Worm (Caenorhabditis elegans) whole organism, L2 larva: Measurements from ENCODE around the gene Y39G8B.9.
A peak's percentile ranks its signal among the peaks of the same experiment; 100 is the strongest.

Experiments used
- C34F6.9 ChIP-seq: fragments of 150-350 bp; optimal IDR thresholded peaks from 2 replicates; lab custom pipeline; 2014; ENCODE audit warnings: missing biosample characterization, missing genetic modification characterization
- F13H6.1 ChIP-seq: sonication (generic microtip); optimal IDR thresholded peaks from 2 replicates; lab custom pipeline; 2016; ENCODE audit warnings: missing genetic modification characterization, missing compliant biosample characterization
- R02D3.7 ChIP-seq: fragments of 150-350 bp; optimal IDR thresholded peaks from 2 replicates; lab custom pipeline; 2014; ENCODE audit warnings: missing biosample characterization, missing genetic modification characterization
- Y55F3AM.14 ChIP-seq: fragments of 200-800 bp; sonication (Bioruptor generic); optimal IDR thresholded peaks from 2 replicates; lab custom pipeline; 2018; ENCODE audit warnings: mild to moderate bottlenecking, missing genetic modification characterization, missing compliant biosample characterization
- ZK546.5 ChIP-seq: sonication (generic microtip); optimal IDR thresholded peaks from 2 replicates; lab custom pipeline; 2017; ENCODE audit warnings: missing biosample characterization, missing genetic modification characterization
- alr-1 ChIP-seq: fragments of 150-350 bp; optimal IDR thresholded peaks from 2 replicates; lab custom pipeline; 2014; ENCODE audit warnings: missing biosample characterization, missing genetic modification characterization
- aly-2 ChIP-seq: fragments of 150-350 bp; optimal IDR thresholded peaks from 2 replicates; lab custom pipeline; 2014; ENCODE audit warnings: missing biosample characterization, missing genetic modification characterization
- ama-1 ChIP-seq: fragments of 150-350 bp; optimal IDR thresholded peaks from 2 replicates; lab custom pipeline; 2018; ENCODE audit warnings: inconsistent platforms
- blmp-1 ChIP-seq: sonication (generic microtip); optimal IDR thresholded peaks from 2 replicates; lab custom pipeline; 2017; ENCODE audit warnings: missing genetic modification characterization, mild to moderate bottlenecking, missing compliant biosample characterization, antibody characterized with exemption, moderate library complexity; ENCODE audit not compliant: insufficient read depth
- ceh-16 ChIP-seq: fragments of 150-350 bp; optimal IDR thresholded peaks from 2 replicates; lab custom pipeline; 2014; ENCODE audit warnings: missing biosample characterization, missing genetic modification characterization
- ceh-82 ChIP-seq: fragments of 150-350 bp; optimal IDR thresholded peaks from 2 replicates; lab custom pipeline; 2014; ENCODE audit warnings: missing biosample characterization, missing genetic modification characterization
- crh-2 ChIP-seq: sonication (generic microtip); optimal IDR thresholded peaks from 2 replicates; lab custom pipeline; 2017; ENCODE audit warnings: missing biosample characterization, missing genetic modification characterization
- dmd-4 ChIP-seq: sonication (generic microtip); optimal IDR thresholded peaks from 2 replicates; lab custom pipeline; 2017; ENCODE audit warnings: missing biosample characterization, missing genetic modification characterization
- egl-27 ChIP-seq: sonication (generic microtip); optimal IDR thresholded peaks from 3 replicates; lab custom pipeline; 2017; ENCODE audit warnings: missing biosample characterization, missing genetic modification reagents, missing genetic modification characterization
- elt-1 ChIP-seq: fragments of 150-350 bp; optimal IDR thresholded peaks from 2 replicates; lab custom pipeline; 2014; ENCODE audit warnings: missing biosample characterization, missing genetic modification characterization
- elt-3 ChIP-seq: sonication (generic microtip); optimal IDR thresholded peaks from 2 replicates; lab custom pipeline; 2017; ENCODE audit warnings: missing biosample characterization, missing genetic modification characterization
- fos-1 ChIP-seq: fragments of 150-350 bp; optimal IDR thresholded peaks from 2 replicates; lab custom pipeline; 2014; ENCODE audit warnings: missing biosample characterization, missing genetic modification characterization
- gmeb-1 ChIP-seq: fragments of 150-350 bp; optimal IDR thresholded peaks from 2 replicates; lab custom pipeline; 2014; ENCODE audit warnings: missing biosample characterization, missing genetic modification characterization
- lin-11 ChIP-seq: fragments of 150-350 bp; sonication (generic microtip); optimal IDR thresholded peaks from 2 replicates; lab custom pipeline; 2014; ENCODE audit warnings: missing biosample characterization, missing genetic modification characterization, inconsistent platforms, mixed read lengths
- lin-13 ChIP-seq: fragments of 150-350 bp; optimal IDR thresholded peaks from 2 replicates; lab custom pipeline; 2014; ENCODE audit warnings: missing biosample characterization, missing genetic modification reagents, missing genetic modification characterization
- lin-39 ChIP-seq: fragments of 150-350 bp; optimal IDR thresholded peaks from 2 replicates; lab custom pipeline; 2014; ENCODE audit warnings: missing biosample characterization, missing genetic modification reagents, missing genetic modification characterization
- lsy-2 ChIP-seq, 2 experiments: fragments of 150-350 bp in 1 of 2; sonication (generic microtip) in 1 of 2; optimal IDR thresholded peaks; 2 replicates each; lab custom pipeline; 2014 to 2017; ENCODE audit warnings: missing biosample characterization in 2 of 2, missing genetic modification characterization in 2 of 2
- mab-5 ChIP-seq: fragments of 150-350 bp; optimal IDR thresholded peaks from 2 replicates; lab custom pipeline; 2014; ENCODE audit warnings: missing biosample characterization, missing genetic modification characterization
- mbf-1 ChIP-seq: sonication (generic microtip); optimal IDR thresholded peaks from 2 replicates; lab custom pipeline; 2017; ENCODE audit warnings: missing biosample characterization, missing genetic modification characterization
- mdl-1 ChIP-seq, 2 experiments: fragments of 150-350 bp in 1 of 2; sonication (generic microtip) in 1 of 2; optimal IDR thresholded peaks; 2 replicates each; lab custom pipeline; 2017; ENCODE audit warnings: missing biosample characterization in 2 of 2, missing genetic modification characterization in 2 of 2
- nhr-10 ChIP-seq: sonication (generic microtip); optimal IDR thresholded peaks from 2 replicates; lab custom pipeline; 2017; ENCODE audit warnings: missing biosample characterization, missing genetic modification characterization
- nhr-11 ChIP-seq: fragments of 150-350 bp; optimal IDR thresholded peaks from 2 replicates; lab custom pipeline; 2014; ENCODE audit warnings: missing biosample characterization, missing genetic modification characterization
- nhr-12 ChIP-seq: fragments of 150-350 bp; optimal IDR thresholded peaks from 2 replicates; lab custom pipeline; 2014; ENCODE audit warnings: missing biosample characterization, missing genetic modification characterization
- nhr-129 ChIP-seq: fragments of 150-350 bp; optimal IDR thresholded peaks from 2 replicates; lab custom pipeline; 2014; ENCODE audit warnings: missing biosample characterization, missing genetic modification characterization
- nhr-21 ChIP-seq: fragments of 150-350 bp; optimal IDR thresholded peaks from 2 replicates; lab custom pipeline; 2014; ENCODE audit warnings: missing biosample characterization, missing genetic modification characterization
- nhr-23 ChIP-seq: fragments of 150-350 bp; optimal IDR thresholded peaks from 2 replicates; lab custom pipeline; 2014; ENCODE audit warnings: missing biosample characterization, missing genetic modification reagents, missing genetic modification characterization
- nhr-237 ChIP-seq: fragments of 150-350 bp; optimal IDR thresholded peaks from 2 replicates; lab custom pipeline; 2014; ENCODE audit warnings: missing biosample characterization, missing genetic modification characterization
- nhr-25 ChIP-seq: fragments of 150-350 bp; sonication (generic microtip); optimal IDR thresholded peaks from 3 replicates; lab custom pipeline; 2014; ENCODE audit warnings: missing biosample characterization, missing genetic modification characterization
- nhr-6 ChIP-seq: fragments of 150-350 bp; optimal IDR thresholded peaks from 2 replicates; lab custom pipeline; 2014; ENCODE audit warnings: missing biosample characterization, missing genetic modification characterization
- nhr-77 ChIP-seq: fragments of 150-350 bp; optimal IDR thresholded peaks from 2 replicates; lab custom pipeline; 2014; ENCODE audit warnings: missing biosample characterization, missing genetic modification characterization
- peb-1 ChIP-seq: fragments of 150-350 bp; optimal IDR thresholded peaks from 2 replicates; lab custom pipeline; 2014; ENCODE audit warnings: missing biosample characterization, missing genetic modification characterization
- sem-4 ChIP-seq: fragments of 150-350 bp; optimal IDR thresholded peaks from 2 replicates; lab custom pipeline; 2014; ENCODE audit warnings: missing biosample characterization, missing genetic modification reagents, missing genetic modification characterization
- skn-1 ChIP-seq: sonication (generic microtip); optimal IDR thresholded peaks from 2 replicates; lab custom pipeline; 2017; ENCODE audit warnings: missing biosample characterization, missing genetic modification characterization
- sma-3 ChIP-seq: sonication (generic microtip); optimal IDR thresholded peaks from 2 replicates; lab custom pipeline; 2016; ENCODE audit warnings: missing genetic modification reagents, missing genetic modification characterization, missing compliant biosample characterization
- sma-9 ChIP-seq, 2 experiments: fragments of 150-350 bp in 1 of 2; sonication (generic microtip) in 1 of 2; optimal IDR thresholded peaks; 2 replicates each; lab custom pipeline; 2014 to 2016; ENCODE audit warnings: missing genetic modification characterization in 2 of 2, mild to moderate bottlenecking in 1 of 2, missing biosample characterization in 1 of 2, missing compliant biosample characterization in 1 of 2, missing genetic modification reagents in 1 of 2, moderate library complexity in 1 of 2
- snpc-4 ChIP-seq: fragments of 150-350 bp; optimal IDR thresholded peaks from 2 replicates; lab custom pipeline; 2014; ENCODE audit warnings: missing biosample characterization, missing genetic modification characterization
- unc-39 ChIP-seq: fragments of 150-350 bp; optimal IDR thresholded peaks from 2 replicates; lab custom pipeline; 2014; ENCODE audit warnings: missing biosample characterization, missing genetic modification characterization
- unc-55 ChIP-seq: fragments of 150-350 bp; sonication (generic microtip); optimal IDR thresholded peaks from 3 replicates; lab custom pipeline; 2014; ENCODE audit warnings: missing biosample characterization, missing genetic modification reagents, missing genetic modification characterization
- unc-62 ChIP-seq: fragments of 150-350 bp; optimal IDR thresholded peaks from 2 replicates; lab custom pipeline; 2014; ENCODE audit warnings: missing biosample characterization, missing genetic modification reagents, missing genetic modification characterization
- zag-1 ChIP-seq: fragments of 150-350 bp; optimal IDR thresholded peaks from 2 replicates; lab custom pipeline; 2014; ENCODE audit warnings: missing biosample characterization, missing genetic modification characterization
- ztf-1 ChIP-seq: fragments of 200-800 bp; sonication (Bioruptor generic); conservative IDR thresholded peaks from 2 replicates; pipeline ENCODE4 v1.3.6; 2022; ENCODE audit warnings: missing genetic modification characterization, missing compliant biosample characterization
- ztf-11 ChIP-seq: sonication (generic microtip); optimal IDR thresholded peaks from 2 replicates; lab custom pipeline; 2017; ENCODE audit warnings: missing biosample characterization, missing genetic modification characterization
- ztf-4 ChIP-seq: fragments of 150-350 bp; optimal IDR thresholded peaks from 2 replicates; lab custom pipeline; 2014; ENCODE audit warnings: missing biosample characterization, missing genetic modification characterization

Y39G8B.9 gene

ce11 chrII:14014637-14015036, 33.5 kb downstream of the Y39G8B.9 start:
- TF ChIP-seq elt-1 (tag; lab: Kevin White, UChicago) = no peak
- TF ChIP-seq ztf-4 (tag; lab: Kevin White, UChicago) = no peak
- no peak for TF ChIP-seq gmeb-1 (tag; lab: Kevin White, UChicago)
- no peak for TF ChIP-seq ztf-11 (tag; lab: Kevin White, UChicago)
- no peak for TF ChIP-seq lin-39
- TF ChIP-seq mdl-1 (tag; optimal IDR thresholded peaks at IDR 0.05; lab: Kevin White, UChicago) = no peak
- no peak for TF ChIP-seq mbf-1
- TF ChIP-seq nhr-21 (tag; lab: Kevin White, UChicago) = no peak
- TF ChIP-seq nhr-11 = no peak

- TF ChIP-seq elt-3 (tag; lab: Kevin White, UChicago) (no peak), gmeb-1 (tag; lab: Kevin White, UChicago) (no peak), nhr-237 (tag; lab: Kevin White, UChicago) (no peak), elt-1 (tag; lab: Kevin White, UChicago) (no peak), mab-5 (tag; lab: Kevin White, UChicago) (no peak)
Measured at ce11 chrII:14016865-14017264, 35.7 kb downstream of the Y39G8B.9 start, which contains the start of gene cyp-37A1. cyp-37A1 (minus strand) TSS chrII:14016965.

DNA sequence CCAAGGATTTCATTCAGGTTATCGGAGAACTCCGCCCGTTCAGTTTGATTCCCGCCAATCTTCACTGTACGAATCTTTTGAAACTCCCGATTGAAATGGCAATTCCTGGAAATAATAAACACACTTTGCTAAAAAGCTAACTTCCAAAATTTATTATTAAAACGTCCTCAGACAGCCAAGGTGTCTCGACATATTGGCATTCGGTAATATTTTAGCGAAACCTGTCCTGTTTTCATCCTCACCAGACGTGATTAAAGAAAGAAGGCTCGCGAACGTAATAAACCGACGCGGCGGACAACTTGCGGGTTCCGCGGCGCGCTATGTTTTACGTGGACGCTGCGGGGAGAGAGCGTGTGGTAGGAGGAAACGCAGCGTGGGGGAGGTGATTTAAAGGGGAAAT, 37.0 kb downstream of the Y39G8B.9 start:
- TF ChIP-seq lsy-2 (tag; optimal IDR thresholded peaks at IDR 0.05; lab: Kevin White, UChicago) (peak; percentile 66 to 77), skn-1 (no peak), nhr-11 (no peak), snpc-4 (tag; lab: Kevin White, UChicago) (peak; percentile 99), nhr-10 (peak; percentile 26), alr-1 (tag; lab: Kevin White, UChicago) (no peak), crh-2 (tag; lab: Kevin White, UChicago) (peak; percentile 85), mdl-1 (tag; optimal IDR thresholded peaks at IDR 0.05; lab: Kevin White, UChicago) (peak; percentile 6 to 42), nhr-25 (peak; percentile 45), nhr-6 (no peak), sma-3 (GFP tag; lab: Kevin White, UChicago) (peak; percentile 96), elt-1 (tag; lab: Kevin White, UChicago) (no peak), ztf-11 (tag; lab: Kevin White, UChicago) (no peak), ztf-1 (0 out of 2 replicates have a peak, but pooled peaks have one; percentile 80), sma-9 (GFP tag; optimal IDR thresholded peaks at IDR 0.05; lab: Kevin White, UChicago) (peak; percentile 78), sma-9 (tag; optimal IDR thresholded peaks at IDR 0.05; lab: Kevin White, UChicago) (no peak), zag-1 (tag; lab: Kevin White, UChicago) (no peak), gmeb-1 (tag; lab: Kevin White, UChicago) (peak; percentile 85), mbf-1 (no peak), fos-1 (peak; percentile 33), lin-13 (GFP tag; lab: Kevin White, UChicago) (peak; percentile 82), ceh-82 (no peak), mab-5 (tag; lab: Kevin White, UChicago) (no peak), ZK546.5 (no peak), R02D3.7 (no peak), ztf-4 (tag; lab: Kevin White, UChicago) (peak; percentile 28), nhr-237 (tag; lab: Kevin White, UChicago) (no peak), blmp-1 (no peak), F13H6.1 (tag; lab: Kevin White, UChicago) (peak; percentile 77), nhr-129 (peak; percentile 46), unc-39 (tag; lab: Kevin White, UChicago) (no peak), C34F6.9 (peak; percentile 44), lin-39 (no peak), unc-62 (no peak), nhr-21 (tag; lab: Kevin White, UChicago) (peak; percentile 87), Y55F3AM.14 (GFP tag; lab: Kevin White, UChicago) (peak; percentile 82), elt-3 (tag; lab: Kevin White, UChicago) (no peak), nhr-23 (tag; lab: Kevin White, UChicago) (no peak), nhr-77 (tag; lab: Kevin White, UChicago) (peak; percentile 67), aly-2 (tag; lab: Kevin White, UChicago) (no peak), dmd-4 (tag; lab: Kevin White, UChicago) (no peak), unc-55 (GFP tag; lab: Kevin White, UChicago) (peak; percentile 53), lin-11 (tag; lab: Kevin White, UChicago) (peak; percentile 63), ceh-16 (tag; lab: Kevin White, UChicago) (peak; percentile 80), egl-27 (tag; lab: Kevin White, UChicago) (peak; percentile 40), nhr-12 (tag; lab: Kevin White, UChicago) (no peak), ama-1 (lab: Kevin White, UChicago) (peak; percentile 99), sem-4 (no peak), peb-1 (tag; lab: Kevin White, UChicago) (no peak)
